2 fruit fly cellular contexts compared by ENCODE assay signal in genomic region chr2L:11394099-11394498, dm6.
A peak's percentile ranks its signal among the peaks of the same experiment; 100 is the strongest.
TF ChIP-seq lines count a peak whose summit lies in the region.

No protein-coding gene starts in this region.

TF ChIP-seq in whole organism, embryonic, 481 proteins besides CTCF, POLR2A, EP300 and RAD21 (continued from another document):
- TF ChIP-seq sc (optimal IDR thresholded peaks at IDR 0.05; lab: Kevin White, UChicago) = no peak
- TF ChIP-seq sc (GFP tag; optimal IDR thresholded peaks at IDR 0.05; lab: Kevin White, UChicago) = peak; percentile 17
- peak; percentile 39; the same call in 1 of the 3 replicates for TF ChIP-seq ken (GFP tag; IDR thresholded peaks at IDR 0.05; lab: Robert Waterston, UW)
- peak; percentile 44; the same call in 1 of the 3 replicates for TF ChIP-seq tgo (GFP tag; IDR thresholded peaks at IDR 0.05; lab: Robert Waterston, UW)
- peak; percentile 46 for TF ChIP-seq grau (tag; optimal IDR thresholded peaks at IDR 0.05; lab: Kevin White, UChicago)
- TF ChIP-seq CoRest (tag; optimal IDR thresholded peaks at IDR 0.05; lab: Kevin White, UChicago) = peak; percentile 41
- peak; percentile 38 for TF ChIP-seq CG13424 (tag; optimal IDR thresholded peaks at IDR 0.05; lab: Kevin White, UChicago)
- peak; percentile 60 for TF ChIP-seq unpg (GFP tag; optimal IDR thresholded peaks at IDR 0.05; lab: Kevin White, UChicago)
- peak; percentile 63 for TF ChIP-seq zfh1 (GFP tag; IDR thresholded peaks at IDR 0.05; lab: Robert Waterston, UW)
- no peak for TF ChIP-seq CG14014 (GFP tag; IDR thresholded peaks at IDR 0.05; lab: Robert Waterston, UW)
- TF ChIP-seq fd3F (GFP tag; optimal IDR thresholded peaks at IDR 0.05; lab: Kevin White, UChicago) = no peak
- TF ChIP-seq dimm (GFP tag; IDR thresholded peaks at IDR 0.05; lab: Robert Waterston, UW) = no peak
- TF ChIP-seq CG43689 (GFP tag; IDR thresholded peaks at IDR 0.05; lab: Robert Waterston, UW) = no peak
- peak; percentile 1 for TF ChIP-seq lbe (GFP tag; optimal IDR thresholded peaks at IDR 0.05; lab: Kevin White, UChicago)
- TF ChIP-seq CG15269 (tag; optimal IDR thresholded peaks at IDR 0.05; lab: Kevin White, UChicago) = peak; percentile 37
- no peak for TF ChIP-seq hbn (GFP tag; IDR thresholded peaks at IDR 0.05; lab: Robert Waterston, UW; ENCODE audit: partially characterized antibody)
- TF ChIP-seq bab2 (GFP tag; optimal IDR thresholded peaks at IDR 0.05; lab: Kevin White, UChicago) = peak; percentile 14
- peak; percentile 23; the same call in 1 of the 2 replicates for TF ChIP-seq E2f2 (GFP tag; IDR thresholded peaks at IDR 0.05; lab: Robert Waterston, UW)
- peak; percentile 17 for TF ChIP-seq jing (GFP tag; optimal IDR thresholded peaks at IDR 0.05; lab: Kevin White, UChicago)
- peak; percentile 47 for TF ChIP-seq dmrt11E (tag; optimal IDR thresholded peaks at IDR 0.05; lab: Kevin White, UChicago)
- TF ChIP-seq Hr51 (GFP tag; optimal IDR thresholded peaks at IDR 0.05; lab: Kevin White, UChicago) = peak in 1 of 2 experiments; percentile 66
- TF ChIP-seq CG8924 (tag; optimal IDR thresholded peaks at IDR 0.05; lab: Kevin White, UChicago) = peak; percentile 56
- TF ChIP-seq CG2120 (GFP tag; optimal IDR thresholded peaks at IDR 0.05; lab: Kevin White, UChicago) = peak; percentile 22
- no peak for TF ChIP-seq CG30020 (tag; optimal IDR thresholded peaks at IDR 0.05; lab: Kevin White, UChicago)
- TF ChIP-seq CG9437 (GFP tag; optimal IDR thresholded peaks at IDR 0.05; lab: Kevin White, UChicago) = peak; percentile 3
- peak; percentile 33 for TF ChIP-seq PHDP (tag; optimal IDR thresholded peaks at IDR 0.05; lab: Kevin White, UChicago)
- TF ChIP-seq ssp (GFP tag; IDR thresholded peaks at IDR 0.05; lab: Robert Waterston, UW) = peak; percentile 30; the same call in 1 of the 2 replicates
- TF ChIP-seq tio (GFP tag; optimal IDR thresholded peaks at IDR 0.05; lab: Kevin White, UChicago) = peak; percentile 21
- peak; percentile 50 for TF ChIP-seq Chrac-16 (GFP tag; optimal IDR thresholded peaks at IDR 0.05; lab: Kevin White, UChicago)
- TF ChIP-seq cato (GFP tag; optimal IDR thresholded peaks at IDR 0.05; lab: Kevin White, UChicago; ENCODE audit: borderline replicate concordance) = peak; percentile 39
- TF ChIP-seq gsb-n (tag; optimal IDR thresholded peaks at IDR 0.05; lab: Kevin White, UChicago) = peak; percentile 32
- TF ChIP-seq ap (GFP tag; IDR thresholded peaks at IDR 0.05; lab: Robert Waterston, UW) = no peak
- TF ChIP-seq CG10209 (GFP tag; optimal IDR thresholded peaks at IDR 0.05; lab: Kevin White, UChicago) = peak; percentile 44
- peak; percentile 80 for TF ChIP-seq CG1603 (tag; optimal IDR thresholded peaks at IDR 0.05; lab: Kevin White, UChicago)
- peak; percentile 52 to 56 for TF ChIP-seq chif (GFP tag; optimal IDR thresholded peaks at IDR 0.05; lab: Kevin White, UChicago)
- TF ChIP-seq Gug (GFP tag; IDR thresholded peaks at IDR 0.05; lab: Robert Waterston, UW) = no peak
- peak; percentile 26; the same call in 1 of the 2 replicates for TF ChIP-seq slbo (GFP tag; IDR thresholded peaks at IDR 0.05; lab: Robert Waterston, UW)
- peak; percentile 22 for TF ChIP-seq ATbp (GFP tag; optimal IDR thresholded peaks at IDR 0.05; lab: Kevin White, UChicago)
- peak; percentile 54 for TF ChIP-seq CG12391 (tag; optimal IDR thresholded peaks at IDR 0.05; lab: Kevin White, UChicago)
- TF ChIP-seq ttk (GFP tag; IDR thresholded peaks at IDR 0.05; lab: Robert Waterston, UW) = peak; percentile 53
- TF ChIP-seq CG3726 (GFP tag; IDR thresholded peaks at IDR 0.05; lab: Robert Waterston, UW) = no peak
- peak; percentile 73 for TF ChIP-seq gem (tag; optimal IDR thresholded peaks at IDR 0.05; lab: Kevin White, UChicago)
- peak; percentile 81 for TF ChIP-seq vvl (GFP tag; IDR thresholded peaks at IDR 0.05; lab: Robert Waterston, UW)
- peak; percentile 73; the same call in 2 of the 3 replicates for TF ChIP-seq ci (GFP tag; IDR thresholded peaks at IDR 0.05; lab: Robert Waterston, UW)
- TF ChIP-seq CG11723 (GFP tag; optimal IDR thresholded peaks at IDR 0.05; lab: Kevin White, UChicago) = no peak
- no peak for TF ChIP-seq CG9609 (GFP tag; optimal IDR thresholded peaks at IDR 0.05; lab: Kevin White, UChicago)
- TF ChIP-seq az2 (GFP tag; optimal IDR thresholded peaks at IDR 0.05; lab: Kevin White, UChicago) = peak; percentile 31
- peak in 1 of 2 experiments; percentile 15 for TF ChIP-seq dpn (GFP tag; optimal IDR thresholded peaks at IDR 0.05; lab: Kevin White, UChicago)
- no peak for TF ChIP-seq ranshi (GFP tag; IDR thresholded peaks at IDR 0.05; lab: Robert Waterston, UW)
- 0 out of 2 replicates have a peak, but pooled peaks have one; percentile 13 for TF ChIP-seq CG17328 (GFP tag; IDR thresholded peaks at IDR 0.05; lab: Robert Waterston, UW)
- peak; percentile 32 for TF ChIP-seq CG1602 (GFP tag; optimal IDR thresholded peaks at IDR 0.05; lab: Kevin White, UChicago)
- peak; percentile 20 for TF ChIP-seq CG12219 (GFP tag; optimal IDR thresholded peaks at IDR 0.05; lab: Kevin White, UChicago)
- peak; percentile 56; the same call in 1 of the 2 replicates for TF ChIP-seq Ptx1 (GFP tag; IDR thresholded peaks at IDR 0.05; lab: Robert Waterston, UW)
- TF ChIP-seq H2.0 (GFP tag; IDR thresholded peaks at IDR 0.05; lab: Robert Waterston, UW) = peak; percentile 14; the same call in 1 of the 2 replicates
- peak; percentile 16 for TF ChIP-seq ewg (GFP tag; optimal IDR thresholded peaks at IDR 0.05; lab: Kevin White, UChicago)
- TF ChIP-seq zf30C (GFP tag; optimal IDR thresholded peaks at IDR 0.05; lab: Kevin White, UChicago) = peak; percentile 28
- peak; percentile 5 for TF ChIP-seq CG7556 (GFP tag; optimal IDR thresholded peaks at IDR 0.05; lab: Kevin White, UChicago)
- peak; percentile 56 for TF ChIP-seq Oli (tag; optimal IDR thresholded peaks at IDR 0.05; lab: Kevin White, UChicago)
- peak; percentile 0 for TF ChIP-seq gcm (GFP tag; optimal IDR thresholded peaks at IDR 0.05; lab: Kevin White, UChicago)
- TF ChIP-seq CG12236 (GFP tag; optimal IDR thresholded peaks at IDR 0.05; lab: Kevin White, UChicago) = peak; percentile 10
TF ChIP-seq in whole organism, embryonic: peak in this region for 64.

TF ChIP-seq in whole organism, prepupa, 60 proteins besides CTCF, POLR2A, EP300 and RAD21 (continued from another document):
- TF ChIP-seq Blimp-1 (GFP tag; optimal IDR thresholded peaks at IDR 0.05; lab: Kevin White, UChicago) (no peak), ss (GFP tag; optimal IDR thresholded peaks at IDR 0.05; lab: Kevin White, UChicago) (no peak), Eip75B (GFP tag; optimal IDR thresholded peaks at IDR 0.05; lab: Kevin White, UChicago) (no peak), CG11902 (GFP tag; optimal IDR thresholded peaks at IDR 0.05; lab: Kevin White, UChicago) (no peak), Eip93F (GFP tag; optimal IDR thresholded peaks at IDR 0.05; lab: Kevin White, UChicago) (no peak), CG10669 (GFP tag; optimal IDR thresholded peaks at IDR 0.05; lab: Kevin White, UChicago) (no peak), fd85E (GFP tag; optimal IDR thresholded peaks at IDR 0.05; lab: Kevin White, UChicago) (no peak), Hr38 (GFP tag; optimal IDR thresholded peaks at IDR 0.05; lab: Kevin White, UChicago) (no peak), CG16779 (tag; optimal IDR thresholded peaks at IDR 0.05; lab: Kevin White, UChicago) (no peak), CG6808 (GFP tag; optimal IDR thresholded peaks at IDR 0.05; lab: Kevin White, UChicago) (no peak), salr (GFP tag; optimal IDR thresholded peaks at IDR 0.05; lab: Kevin White, UChicago) (peak; percentile 18 to 71), Met (GFP tag; optimal IDR thresholded peaks at IDR 0.05; lab: Kevin White, UChicago) (no peak), CG6163 (GFP tag; IDR thresholded peaks at IDR 0.05; lab: Robert Waterston, UW) (no peak), Ets96B (tag; optimal IDR thresholded peaks at IDR 0.05; lab: Kevin White, UChicago) (no peak), pdm3 (GFP tag; optimal IDR thresholded peaks at IDR 0.05; lab: Kevin White, UChicago) (peak; percentile 41), Hr4 (GFP tag; optimal IDR thresholded peaks at IDR 0.05; lab: Kevin White, UChicago) (peak; percentile 27), eg (GFP tag; IDR thresholded peaks at IDR 0.05; lab: Robert Waterston, UW) (no peak), CG15336 (GFP tag; IDR thresholded peaks at IDR 0.05; lab: Robert Waterston, UW) (no peak), CG6854 (GFP tag; optimal IDR thresholded peaks at IDR 0.05; lab: Kevin White, UChicago) (no peak), CG9139 (GFP tag; optimal IDR thresholded peaks at IDR 0.05; lab: Kevin White, UChicago) (no peak), acj6 (GFP tag; optimal IDR thresholded peaks at IDR 0.05; lab: Kevin White, UChicago) (peak; percentile 53), vri (GFP tag; optimal IDR thresholded peaks at IDR 0.05; lab: Kevin White, UChicago) (peak; percentile 5), dac (GFP tag; optimal IDR thresholded peaks at IDR 0.05; lab: Kevin White, UChicago) (no peak), Sox14 (GFP tag; optimal IDR thresholded peaks at IDR 0.05; lab: Kevin White, UChicago) (peak; percentile 54), fkh (GFP tag; optimal IDR thresholded peaks at IDR 0.05; lab: Kevin White, UChicago) (no peak), CG8319 (GFP tag; optimal IDR thresholded peaks at IDR 0.05; lab: Kevin White, UChicago) (no peak), CG7368 (GFP tag; optimal IDR thresholded peaks at IDR 0.05; lab: Kevin White, UChicago) (no peak), Sox102F (GFP tag; optimal IDR thresholded peaks at IDR 0.05; lab: Kevin White, UChicago) (peak; percentile 37), CG10631 (GFP tag; optimal IDR thresholded peaks at IDR 0.05; lab: Kevin White, UChicago) (peak; percentile 38), cyc (GFP tag; optimal IDR thresholded peaks at IDR 0.05; lab: Kevin White, UChicago) (no peak), CG8632 (GFP tag; optimal IDR thresholded peaks at IDR 0.05; lab: Kevin White, UChicago) (peak; percentile 44), CG34406 (GFP tag; optimal IDR thresholded peaks at IDR 0.05; lab: Kevin White, UChicago) (peak; percentile 53), CG11294 (GFP tag; IDR thresholded peaks at IDR 0.05; lab: Robert Waterston, UW) (no peak), CG31627 (GFP tag; optimal IDR thresholded peaks at IDR 0.05; lab: Kevin White, UChicago) (peak; percentile 64), Hr39 (GFP tag; optimal IDR thresholded peaks at IDR 0.05; lab: Kevin White, UChicago) (peak; percentile 63), Eip78C (GFP tag; lab: Kevin White, UChicago) (no peak), spab (GFP tag; optimal IDR thresholded peaks at IDR 0.05; lab: Kevin White, UChicago) (no peak)
